Fruit fly (Drosophila melanogaster) whole organism, prepupa: ENCODE results near the gene CG6937.
A peak's percentile ranks its signal among the peaks of the same experiment; 100 is the strongest.

Experiments used
- Blimp-1 ChIP-seq: fragments of 200-800 bp; sonication (Bioruptor generic); optimal IDR thresholded peaks from 3 replicates; lab custom pipeline; 2017; ENCODE audit warnings: missing biosample characterization, missing genetic modification characterization, mild to moderate bottlenecking, moderate library complexity, missing genetic modification reagents
- CG11294 ChIP-seq: fragments of 200-800 bp; sonication (Bioruptor generic); IDR thresholded peaks from 2 replicates; pipeline ENCODE4 v1.3.6; 2022; ENCODE audit warnings: missing biosample characterization, missing genetic modification characterization
- CG11762 ChIP-seq: fragments of 200-800 bp; sonication (Bioruptor generic); optimal IDR thresholded peaks from 3 replicates; lab custom pipeline; 2016; ENCODE audit warnings: missing biosample characterization, missing genetic modification characterization; ENCODE audit not compliant: insufficient read depth
- CG11902 ChIP-seq: fragments of 200-800 bp; sonication (Bioruptor generic); optimal IDR thresholded peaks from 3 replicates; lab custom pipeline; 2016; ENCODE audit warnings: missing biosample characterization, missing genetic modification characterization
- CG1621 ChIP-seq: fragments of 200-800 bp; sonication (Bioruptor generic); optimal IDR thresholded peaks from 3 replicates; lab custom pipeline; 2018; ENCODE audit warnings: missing biosample characterization, mild to moderate bottlenecking, missing genetic modification characterization
- CG16779 ChIP-seq: fragments of 200-800 bp; sonication (Bioruptor generic); optimal IDR thresholded peaks from 3 replicates; lab custom pipeline; 2017; ENCODE audit warnings: missing biosample characterization, mild to moderate bottlenecking, missing genetic modification characterization
- CG3032 ChIP-seq: fragments of 200-800 bp; optimal IDR thresholded peaks from 2 replicates; lab custom pipeline; 2019; ENCODE audit warnings: missing biosample characterization, mild to moderate bottlenecking, missing genetic modification characterization, moderate library complexity
- CG31627 ChIP-seq: fragments of 200-800 bp; sonication (Bioruptor generic); optimal IDR thresholded peaks from 3 replicates; lab custom pipeline; 2016; ENCODE audit warnings: missing biosample characterization, missing genetic modification characterization
- CG32006 ChIP-seq: fragments of 200-800 bp; sonication (Bioruptor generic); optimal IDR thresholded peaks from 3 replicates; lab custom pipeline; 2017; ENCODE audit warnings: missing biosample characterization, mild to moderate bottlenecking, missing genetic modification characterization
- CG6163 ChIP-seq: fragments of 200-800 bp; sonication (Bioruptor generic); IDR thresholded peaks from 3 replicates; pipeline ENCODE4 v1.3.6; 2022; ENCODE audit warnings: missing biosample characterization, missing genetic modification characterization
- CG6276 ChIP-seq: fragments of 200-800 bp; sonication (Bioruptor generic); optimal IDR thresholded peaks from 2 replicates; lab custom pipeline; 2017; ENCODE audit warnings: missing biosample characterization, mild to moderate bottlenecking, missing genetic modification characterization
- CG6792 ChIP-seq: fragments of 200-800 bp; sonication (Bioruptor generic); optimal IDR thresholded peaks from 3 replicates; lab custom pipeline; 2016; ENCODE audit warnings: missing biosample characterization, missing genetic modification characterization
- CG6808 ChIP-seq: fragments of 200-800 bp; sonication (Bioruptor generic); optimal IDR thresholded peaks from 3 replicates; lab custom pipeline; 2017; ENCODE audit warnings: missing biosample characterization, missing genetic modification characterization, mild to moderate bottlenecking, moderate library complexity, missing genetic modification reagents
- CG6854 ChIP-seq: fragments of 200-800 bp; sonication (Bioruptor generic); optimal IDR thresholded peaks from 2 replicates; lab custom pipeline; 2017; ENCODE audit warnings: missing biosample characterization, mild to moderate bottlenecking, missing genetic modification characterization
- CG7368 ChIP-seq: fragments of 200-800 bp; sonication (Bioruptor generic); optimal IDR thresholded peaks from 3 replicates; lab custom pipeline; 2016; ENCODE audit warnings: missing biosample characterization, missing genetic modification characterization
- CG8119 ChIP-seq: fragments of 200-800 bp; sonication (Bioruptor generic); IDR thresholded peaks from 3 replicates; pipeline ENCODE4 v1.3.6; 2022; ENCODE audit warnings: missing biosample characterization, missing genetic modification characterization
- CG9139 ChIP-seq: fragments of 200-800 bp; sonication (Bioruptor generic); optimal IDR thresholded peaks from 3 replicates; lab custom pipeline; 2017; ENCODE audit warnings: missing biosample characterization, mild to moderate bottlenecking, missing genetic modification characterization
- Eip78C ChIP-seq: fragments of 200-800 bp; sonication (Bioruptor generic); peaks from one replicate; lab custom pipeline; 2016; ENCODE audit warnings: missing biosample characterization, missing genetic modification characterization
- Eip93F ChIP-seq: fragments of 200-800 bp; sonication (Bioruptor generic); optimal IDR thresholded peaks from 2 replicates; lab custom pipeline; 2016; ENCODE audit warnings: missing biosample characterization, mild to moderate bottlenecking, missing genetic modification characterization
- Ets21C ChIP-seq: fragments of 200-800 bp; sonication (Bioruptor generic); optimal IDR thresholded peaks from 3 replicates; lab custom pipeline; 2016; ENCODE audit warnings: missing biosample characterization, missing genetic modification characterization
- Ets96B ChIP-seq: fragments of 200-800 bp; optimal IDR thresholded peaks from 2 replicates; lab custom pipeline; 2019; ENCODE audit warnings: missing biosample characterization, mild to moderate bottlenecking, missing genetic modification characterization, moderate library complexity
- Hr4 ChIP-seq: fragments of 200-800 bp; sonication (Bioruptor generic); optimal IDR thresholded peaks from 3 replicates; lab custom pipeline; 2016; ENCODE audit warnings: missing biosample characterization, missing genetic modification characterization
- Lpt ChIP-seq: fragments of 200-800 bp; sonication (Bioruptor generic); optimal IDR thresholded peaks from 3 replicates; lab custom pipeline; 2016; ENCODE audit warnings: missing biosample characterization, missing genetic modification characterization
- Met ChIP-seq: fragments of 200-800 bp; sonication (Bioruptor generic); optimal IDR thresholded peaks from 3 replicates; lab custom pipeline; 2016; ENCODE audit warnings: missing biosample characterization, missing genetic modification characterization
- OdsH ChIP-seq: fragments of 200-800 bp; sonication (Bioruptor generic); optimal IDR thresholded peaks from 3 replicates; lab custom pipeline; 2016; ENCODE audit warnings: missing biosample characterization, missing genetic modification characterization
- Smox ChIP-seq: fragments of 200-800 bp; sonication (Bioruptor generic); optimal IDR thresholded peaks from 3 replicates; lab custom pipeline; 2016; ENCODE audit warnings: missing biosample characterization, missing genetic modification characterization
- Sox102F ChIP-seq: fragments of 200-800 bp; sonication (Bioruptor generic); optimal IDR thresholded peaks from 2 replicates; lab custom pipeline; 2016; ENCODE audit warnings: missing biosample characterization, mild to moderate bottlenecking, missing genetic modification characterization
- Sox14 ChIP-seq: fragments of 200-800 bp; sonication (Bioruptor generic); optimal IDR thresholded peaks from 3 replicates; lab custom pipeline; 2016; ENCODE audit warnings: missing biosample characterization, missing genetic modification characterization
- Sox15 ChIP-seq: fragments of 200-800 bp; sonication (Bioruptor generic); optimal IDR thresholded peaks from 3 replicates; lab custom pipeline; 2016; ENCODE audit warnings: missing biosample characterization, missing genetic modification characterization
- achi ChIP-seq: fragments of 200-800 bp; sonication (Bioruptor generic); optimal IDR thresholded peaks from 3 replicates; lab custom pipeline; 2016; ENCODE audit warnings: missing biosample characterization, missing genetic modification characterization
- acj6 ChIP-seq: fragments of 200-800 bp; sonication (Bioruptor generic); optimal IDR thresholded peaks from 3 replicates; lab custom pipeline; 2016; ENCODE audit warnings: missing biosample characterization, missing genetic modification characterization
- cyc ChIP-seq: fragments of 200-800 bp; sonication (Bioruptor generic); optimal IDR thresholded peaks from 3 replicates; lab custom pipeline; 2016; ENCODE audit warnings: missing biosample characterization, missing genetic modification characterization
- dac ChIP-seq: fragments of 200-800 bp; sonication (Bioruptor generic); optimal IDR thresholded peaks from 2 replicates; lab custom pipeline; 2017; ENCODE audit warnings: missing biosample characterization, mild to moderate bottlenecking, missing genetic modification characterization
- dsx ChIP-seq: fragments of 200-800 bp; optimal IDR thresholded peaks from 3 replicates; lab custom pipeline; 2019; ENCODE audit warnings: missing biosample characterization, mild to moderate bottlenecking, missing genetic modification characterization, moderate library complexity; ENCODE audit not compliant: poor library complexity, severe bottlenecking
- esn ChIP-seq: fragments of 200-800 bp; sonication (Bioruptor generic); optimal IDR thresholded peaks from 2 replicates; lab custom pipeline; 2016; ENCODE audit warnings: missing biosample characterization, mild to moderate bottlenecking, missing genetic modification characterization, moderate library complexity
- fd59A ChIP-seq: fragments of 200-800 bp; sonication (Bioruptor generic); optimal IDR thresholded peaks from 2 replicates; lab custom pipeline; 2017; ENCODE audit warnings: missing biosample characterization, mild to moderate bottlenecking, missing genetic modification characterization, missing genetic modification reagents
- fd85E ChIP-seq: fragments of 200-800 bp; sonication (Bioruptor generic); optimal IDR thresholded peaks from 3 replicates; lab custom pipeline; 2016; ENCODE audit warnings: missing biosample characterization, missing genetic modification characterization
- fkh ChIP-seq: fragments of 200-800 bp; sonication (Bioruptor generic); optimal IDR thresholded peaks from 3 replicates; lab custom pipeline; 2017; ENCODE audit warnings: missing biosample characterization, mild to moderate bottlenecking, missing genetic modification characterization, moderate library complexity
- net ChIP-seq: fragments of 200-800 bp; sonication (Bioruptor generic); optimal IDR thresholded peaks from 3 replicates; lab custom pipeline; 2016; ENCODE audit warnings: missing biosample characterization, missing genetic modification characterization
- pdm3 ChIP-seq: fragments of 200-800 bp; sonication (Bioruptor generic); optimal IDR thresholded peaks from 3 replicates; lab custom pipeline; 2016; ENCODE audit warnings: missing biosample characterization, missing genetic modification characterization
- spab ChIP-seq: fragments of 200-800 bp; sonication (Bioruptor generic); optimal IDR thresholded peaks from 2 replicates; lab custom pipeline; 2017; ENCODE audit warnings: missing biosample characterization, mild to moderate bottlenecking, missing genetic modification characterization, missing genetic modification reagents
- ss ChIP-seq, 2 experiments: fragments of 200-800 bp; sonication (Bioruptor generic); optimal IDR thresholded peaks; 2 replicates in 1 of 2; 3 replicates in 1 of 2; lab custom pipeline; 2017 to 2018; ENCODE audit warnings: mild to moderate bottlenecking in 2 of 2, missing biosample characterization in 2 of 2, missing genetic modification characterization in 2 of 2, moderate library complexity in 1 of 2
- svp ChIP-seq: fragments of 200-800 bp; sonication (Bioruptor generic); peaks from one replicate; lab custom pipeline; 2016; ENCODE audit warnings: missing biosample characterization, missing genetic modification characterization
- topi ChIP-seq: fragments of 200-800 bp; sonication (Bioruptor generic); optimal IDR thresholded peaks from 3 replicates; lab custom pipeline; 2016; ENCODE audit warnings: missing biosample characterization, missing genetic modification characterization
- vri ChIP-seq: fragments of 200-800 bp; sonication (Bioruptor generic); optimal IDR thresholded peaks from 3 replicates; lab custom pipeline; 2016; ENCODE audit warnings: missing biosample characterization, mild to moderate bottlenecking, missing genetic modification characterization

CG6937 gene

DNA sequence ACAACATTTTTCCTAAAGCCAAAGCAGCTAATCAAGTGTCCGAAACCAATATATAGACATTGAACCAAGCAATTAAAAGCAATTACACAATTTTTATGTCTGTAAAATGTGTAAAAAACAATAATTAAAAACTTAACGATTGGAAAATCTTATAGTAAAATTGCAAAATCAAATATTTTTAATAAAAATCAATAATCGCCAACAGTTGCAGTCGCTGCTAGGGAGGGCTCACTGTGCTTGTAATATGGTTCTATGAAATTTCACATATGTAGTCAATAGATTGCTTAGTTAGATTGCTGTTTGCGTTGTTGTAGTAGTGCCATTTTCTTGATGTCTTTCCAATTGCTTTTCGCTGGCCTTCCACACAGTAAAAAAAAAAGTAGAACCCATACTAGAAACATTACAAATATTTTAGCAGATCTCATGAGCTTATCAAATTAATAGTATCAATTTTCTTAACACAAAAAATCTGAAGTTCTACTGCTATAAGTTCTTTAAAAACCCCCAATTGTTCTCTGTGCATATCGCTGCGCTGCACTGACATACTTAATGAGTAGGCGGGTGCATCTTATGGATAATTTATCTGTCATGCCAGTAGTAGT lies 8.4 kb upstream of the CG6937 start (continued):
- no peak for TF ChIP-seq fkh (GFP tag; lab: Kevin White, UChicago)
- TF ChIP-seq CG8119, result no peak
- TF ChIP-seq CG9139 (GFP tag; lab: Kevin White, UChicago), result no peak
- no peak for TF ChIP-seq dac (GFP tag; lab: Kevin White, UChicago)
- TF ChIP-seq CG11294 (GFP tag; lab: Robert Waterston, UW), result peak; percentile 7; the same call in 1 of the 2 replicates
- peak; percentile 21 for TF ChIP-seq Hr4 (GFP tag; lab: Kevin White, UChicago)
- TF ChIP-seq CG1621 (tag; lab: Kevin White, UChicago), result no peak
- TF ChIP-seq CG6792 (GFP tag; lab: Kevin White, UChicago), result no peak
- peak; percentile 44 for TF ChIP-seq CG6276
- no peak for TF ChIP-seq Eip93F (GFP tag; lab: Kevin White, UChicago)
- TF ChIP-seq CG6163 (GFP tag; lab: Robert Waterston, UW), result peak; percentile 69
- TF ChIP-seq acj6 (GFP tag; lab: Kevin White, UChicago), result no peak
- no peak for TF ChIP-seq svp (GFP tag; lab: Kevin White, UChicago)
- no peak for TF ChIP-seq CG11762 (GFP tag; lab: Kevin White, UChicago)
- TF ChIP-seq pdm3 (GFP tag; lab: Kevin White, UChicago), result no peak
- peak; percentile 32 for TF ChIP-seq Lpt (GFP tag; lab: Kevin White, UChicago)
- no peak for TF ChIP-seq Met (GFP tag; lab: Kevin White, UChicago)
- no peak for TF ChIP-seq Smox
- no peak for TF ChIP-seq esn (GFP tag; lab: Kevin White, UChicago)
- TF ChIP-seq CG6808 (GFP tag; lab: Kevin White, UChicago), result no peak
- no peak for TF ChIP-seq net (GFP tag; lab: Kevin White, UChicago)
- no peak for TF ChIP-seq dsx (GFP tag; lab: Kevin White, UChicago)

DNA sequence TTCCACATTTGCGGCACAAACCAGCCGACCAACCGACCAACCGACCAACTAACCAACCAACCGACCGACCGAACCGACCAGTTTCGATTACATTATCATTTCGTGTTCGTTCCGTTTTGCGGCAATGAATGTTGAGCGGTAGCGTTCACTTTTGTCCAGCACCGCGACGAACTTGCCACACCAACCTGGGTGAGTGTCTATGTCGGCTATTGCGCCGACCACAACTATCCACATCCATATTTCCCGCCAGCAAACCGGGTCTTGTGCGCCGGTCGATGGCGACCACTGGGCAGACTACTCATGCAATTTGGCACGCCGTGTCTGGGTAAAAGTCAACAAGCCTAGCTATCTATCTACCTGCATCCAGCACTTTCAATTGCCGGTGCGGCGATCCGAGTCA lies 7.6 kb upstream of the CG6937 start:
- peak; percentile 14; the same call in 1 of the 3 replicates for TF ChIP-seq CG8119
- no peak for TF ChIP-seq CG9139 (GFP tag; lab: Kevin White, UChicago)
- no peak for TF ChIP-seq fkh (GFP tag; lab: Kevin White, UChicago)
- no peak for TF ChIP-seq esn (GFP tag; lab: Kevin White, UChicago)
- TF ChIP-seq Sox15 (GFP tag; lab: Kevin White, UChicago), result no peak
- TF ChIP-seq Hr4 (GFP tag; lab: Kevin White, UChicago), result no peak
- TF ChIP-seq, all 60 proteins: peak for 1

DNA sequence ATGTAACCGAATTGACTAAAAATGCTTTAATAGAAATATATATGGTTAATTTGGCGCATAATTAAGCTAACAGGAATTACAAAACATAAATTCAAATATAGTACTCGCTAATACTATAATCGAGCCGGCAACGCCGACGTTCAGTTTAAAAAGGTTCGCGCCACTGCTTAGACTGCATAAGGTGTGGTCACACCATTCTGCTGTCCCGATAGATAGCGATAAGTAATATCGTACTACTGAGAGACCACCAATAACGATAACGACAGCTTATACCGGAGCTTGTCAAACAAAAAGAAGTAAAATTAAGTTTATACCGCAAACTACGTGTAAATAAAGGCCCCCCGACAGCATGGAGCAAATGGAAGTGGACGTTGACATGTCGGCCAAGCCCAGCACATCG lies 4.0 kb upstream of the CG6937 start, which contains the start of gene CSN6:
Gene CSN6, plus strand, starts transcription at position 228 of the 400 bp plus-strand sequence.
- TF ChIP-seq spab (GFP tag; lab: Kevin White, UChicago), result no peak
- TF ChIP-seq vri (GFP tag; lab: Kevin White, UChicago), result no peak
- no peak for TF ChIP-seq Blimp-1 (GFP tag; lab: Kevin White, UChicago)
- TF ChIP-seq fkh (GFP tag; lab: Kevin White, UChicago), result no peak
- no peak for TF ChIP-seq topi (GFP tag; lab: Kevin White, UChicago)
- no peak for TF ChIP-seq Ets21C (GFP tag; lab: Kevin White, UChicago)
- TF ChIP-seq CG11294 (GFP tag; lab: Robert Waterston, UW), result no peak
- TF ChIP-seq Sox14 (GFP tag; lab: Kevin White, UChicago), result peak; percentile 36
- TF ChIP-seq OdsH, result no peak
- TF ChIP-seq Eip78C (GFP tag; lab: Kevin White, UChicago), result peak; percentile 15
- TF ChIP-seq CG6163 (GFP tag; lab: Robert Waterston, UW), result no peak
- no peak for TF ChIP-seq cyc (GFP tag; lab: Kevin White, UChicago)
- TF ChIP-seq CG9139 (GFP tag; lab: Kevin White, UChicago), result no peak
- TF ChIP-seq CG31627, result no peak
- TF ChIP-seq ss (GFP tag; optimal IDR thresholded peaks at IDR 0.05; lab: Kevin White, UChicago), result no peak
- no peak for TF ChIP-seq CG11762 (GFP tag; lab: Kevin White, UChicago)
- no peak for TF ChIP-seq fd85E (GFP tag; lab: Kevin White, UChicago)
- TF ChIP-seq dsx (GFP tag; lab: Kevin White, UChicago), result peak; percentile 67
- no peak for TF ChIP-seq CG6276
- TF ChIP-seq CG1621 (tag; lab: Kevin White, UChicago), result no peak
- no peak for TF ChIP-seq fd59A (GFP tag; lab: Kevin White, UChicago)
- peak; percentile 19 for TF ChIP-seq CG3032
- no peak for TF ChIP-seq CG6854 (GFP tag; lab: Kevin White, UChicago)
- no peak for TF ChIP-seq CG32006 (GFP tag; lab: Kevin White, UChicago)
- TF ChIP-seq CG6792 (GFP tag; lab: Kevin White, UChicago), result no peak
- TF ChIP-seq achi (GFP tag; lab: Kevin White, UChicago), result no peak
- no peak for TF ChIP-seq CG16779 (tag; lab: Kevin White, UChicago)
- TF ChIP-seq CG11902 (GFP tag; lab: Kevin White, UChicago), result no peak
- no peak for TF ChIP-seq Sox102F (GFP tag; lab: Kevin White, UChicago)
- no peak for TF ChIP-seq CG7368 (GFP tag; lab: Kevin White, UChicago)
- TF ChIP-seq Ets96B (tag; lab: Kevin White, UChicago), result no peak
